Worm (Caenorhabditis elegans) whole organism, L4/young adult: Measurements from ENCODE around the gene sup-9.

Source experiments
- W03F9.2 ChIP-seq: fragments of 150-350 bp; optimal IDR thresholded peaks from 2 replicates; lab custom pipeline; 2014; ENCODE audit warnings: missing biosample characterization, missing genetic modification characterization
- dao-5 ChIP-seq: sonication (generic microtip); optimal IDR thresholded peaks from 2 replicates; lab custom pipeline; 2016; ENCODE audit warnings: missing genotype, missing genetic modification characterization, moderate library complexity, missing compliant biosample characterization
- him-1 ChIP-seq: sonication (generic microtip); optimal IDR thresholded peaks from 2 replicates; lab custom pipeline; 2016; ENCODE audit warnings: missing genotype, missing genetic modification reagents, missing genetic modification characterization, missing compliant biosample characterization

DNA sequence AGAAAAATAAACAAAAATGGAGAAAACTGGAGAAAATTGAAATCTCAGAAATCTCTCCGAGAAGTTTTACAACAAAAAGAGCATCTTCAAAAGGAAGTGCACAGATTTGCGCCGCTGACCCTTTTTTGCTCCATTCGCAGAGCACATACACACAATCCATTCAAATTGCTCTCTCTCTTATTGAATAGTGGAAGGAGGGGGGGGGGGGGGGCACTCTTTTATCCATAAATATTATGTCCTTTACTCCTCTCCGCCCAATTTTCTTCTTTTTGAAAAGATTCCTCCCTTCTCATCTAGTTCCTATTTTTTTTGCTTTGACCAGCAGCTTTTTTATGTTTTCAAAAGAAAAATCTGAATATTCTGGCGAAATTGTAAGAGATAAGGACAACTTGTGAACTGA is 8.3 kb upstream of the sup-9 start:
- TF ChIP-seq him-1 (tag; lab: Kevin White, UChicago) (no peak), dao-5 (tag; lab: Kevin White, UChicago) (no peak), W03F9.2 (tag; lab: Kevin White, UChicago) (no peak)
